Fruit fly (Drosophila melanogaster) whole organism, prepupa: ENCODE data around the gene MED14.

Experiments
- CG10631 ChIP-seq: fragments of 200-800 bp; sonication (Bioruptor generic); optimal IDR thresholded peaks from 2 replicates; lab custom pipeline; 2016; ENCODE audit warnings: missing biosample characterization, missing genetic modification characterization
- CG10669 ChIP-seq: fragments of 200-800 bp; sonication (Bioruptor generic); optimal IDR thresholded peaks from 3 replicates; lab custom pipeline; 2018; ENCODE audit warnings: missing biosample characterization, mild to moderate bottlenecking, missing genetic modification characterization, moderate library complexity
- CG11294 ChIP-seq: fragments of 200-800 bp; sonication (Bioruptor generic); IDR thresholded peaks from 2 replicates; pipeline ENCODE4 v1.3.6; 2022; ENCODE audit warnings: missing biosample characterization, missing genetic modification characterization
- CG11762 ChIP-seq: fragments of 200-800 bp; sonication (Bioruptor generic); optimal IDR thresholded peaks from 3 replicates; lab custom pipeline; 2016; ENCODE audit warnings: missing biosample characterization, missing genetic modification characterization; ENCODE audit not compliant: insufficient read depth
- CG11902 ChIP-seq: fragments of 200-800 bp; sonication (Bioruptor generic); optimal IDR thresholded peaks from 3 replicates; lab custom pipeline; 2016; ENCODE audit warnings: missing biosample characterization, missing genetic modification characterization
- CG16779 ChIP-seq: fragments of 200-800 bp; sonication (Bioruptor generic); optimal IDR thresholded peaks from 3 replicates; lab custom pipeline; 2017; ENCODE audit warnings: missing biosample characterization, mild to moderate bottlenecking, missing genetic modification characterization
- CG3032 ChIP-seq: fragments of 200-800 bp; optimal IDR thresholded peaks from 2 replicates; lab custom pipeline; 2019; ENCODE audit warnings: missing biosample characterization, mild to moderate bottlenecking, missing genetic modification characterization, moderate library complexity
- CG34406 ChIP-seq: fragments of 200-800 bp; sonication (Bioruptor generic); optimal IDR thresholded peaks from 3 replicates; lab custom pipeline; 2016; ENCODE audit warnings: missing biosample characterization, missing genetic modification characterization
- CG4318 ChIP-seq: fragments of 200-800 bp; sonication (Bioruptor generic); optimal IDR thresholded peaks from 3 replicates; lab custom pipeline; 2017; ENCODE audit warnings: missing biosample characterization, mild to moderate bottlenecking, missing genetic modification characterization
- CG6163 ChIP-seq: fragments of 200-800 bp; sonication (Bioruptor generic); IDR thresholded peaks from 3 replicates; pipeline ENCODE4 v1.3.6; 2022; ENCODE audit warnings: missing biosample characterization, missing genetic modification characterization
- CG6792 ChIP-seq: fragments of 200-800 bp; sonication (Bioruptor generic); optimal IDR thresholded peaks from 3 replicates; lab custom pipeline; 2016; ENCODE audit warnings: missing biosample characterization, missing genetic modification characterization
- CG6808 ChIP-seq: fragments of 200-800 bp; sonication (Bioruptor generic); optimal IDR thresholded peaks from 3 replicates; lab custom pipeline; 2017; ENCODE audit warnings: missing biosample characterization, missing genetic modification characterization, mild to moderate bottlenecking, moderate library complexity, missing genetic modification reagents
- CG6854 ChIP-seq: fragments of 200-800 bp; sonication (Bioruptor generic); optimal IDR thresholded peaks from 2 replicates; lab custom pipeline; 2017; ENCODE audit warnings: missing biosample characterization, mild to moderate bottlenecking, missing genetic modification characterization
- CG7368 ChIP-seq: fragments of 200-800 bp; sonication (Bioruptor generic); optimal IDR thresholded peaks from 3 replicates; lab custom pipeline; 2016; ENCODE audit warnings: missing biosample characterization, missing genetic modification characterization
- CG8119 ChIP-seq: fragments of 200-800 bp; sonication (Bioruptor generic); IDR thresholded peaks from 3 replicates; pipeline ENCODE4 v1.3.6; 2022; ENCODE audit warnings: missing biosample characterization, missing genetic modification characterization
- CG8319 ChIP-seq: fragments of 200-800 bp; sonication (Bioruptor generic); optimal IDR thresholded peaks from 3 replicates; lab custom pipeline; 2016; ENCODE audit warnings: missing biosample characterization, missing genetic modification characterization
- CG8632 ChIP-seq: fragments of 200-800 bp; sonication (Bioruptor generic); optimal IDR thresholded peaks from 3 replicates; lab custom pipeline; 2016; ENCODE audit warnings: missing biosample characterization, missing genetic modification characterization
- CG9139 ChIP-seq: fragments of 200-800 bp; sonication (Bioruptor generic); optimal IDR thresholded peaks from 3 replicates; lab custom pipeline; 2017; ENCODE audit warnings: missing biosample characterization, mild to moderate bottlenecking, missing genetic modification characterization
- Eip75B ChIP-seq: fragments of 200-800 bp; sonication (Bioruptor generic); optimal IDR thresholded peaks from 3 replicates; lab custom pipeline; 2016; ENCODE audit warnings: missing biosample characterization, missing genetic modification characterization
- Eip93F ChIP-seq: fragments of 200-800 bp; sonication (Bioruptor generic); optimal IDR thresholded peaks from 2 replicates; lab custom pipeline; 2016; ENCODE audit warnings: missing biosample characterization, mild to moderate bottlenecking, missing genetic modification characterization
- Ets21C ChIP-seq: fragments of 200-800 bp; sonication (Bioruptor generic); optimal IDR thresholded peaks from 3 replicates; lab custom pipeline; 2016; ENCODE audit warnings: missing biosample characterization, missing genetic modification characterization
- Hr38 ChIP-seq: sonication (Bioruptor generic); optimal IDR thresholded peaks from 2 replicates; lab custom pipeline; 2016; ENCODE audit warnings: missing biosample characterization, missing genetic modification characterization
- Hr39 ChIP-seq: fragments of 200-800 bp; sonication (Bioruptor generic); optimal IDR thresholded peaks from 2 replicates; lab custom pipeline; 2016; ENCODE audit warnings: missing biosample characterization, missing genetic modification characterization
- Hr4 ChIP-seq: fragments of 200-800 bp; sonication (Bioruptor generic); optimal IDR thresholded peaks from 3 replicates; lab custom pipeline; 2016; ENCODE audit warnings: missing biosample characterization, missing genetic modification characterization
- Lpt ChIP-seq: fragments of 200-800 bp; sonication (Bioruptor generic); optimal IDR thresholded peaks from 3 replicates; lab custom pipeline; 2016; ENCODE audit warnings: missing biosample characterization, missing genetic modification characterization
- Met ChIP-seq: fragments of 200-800 bp; sonication (Bioruptor generic); optimal IDR thresholded peaks from 3 replicates; lab custom pipeline; 2016; ENCODE audit warnings: missing biosample characterization, missing genetic modification characterization
- Smox ChIP-seq: fragments of 200-800 bp; sonication (Bioruptor generic); optimal IDR thresholded peaks from 3 replicates; lab custom pipeline; 2016; ENCODE audit warnings: missing biosample characterization, missing genetic modification characterization
- Sox102F ChIP-seq: fragments of 200-800 bp; sonication (Bioruptor generic); optimal IDR thresholded peaks from 2 replicates; lab custom pipeline; 2016; ENCODE audit warnings: missing biosample characterization, mild to moderate bottlenecking, missing genetic modification characterization
- Sox14 ChIP-seq: fragments of 200-800 bp; sonication (Bioruptor generic); optimal IDR thresholded peaks from 3 replicates; lab custom pipeline; 2016; ENCODE audit warnings: missing biosample characterization, missing genetic modification characterization
- Sox15 ChIP-seq: fragments of 200-800 bp; sonication (Bioruptor generic); optimal IDR thresholded peaks from 3 replicates; lab custom pipeline; 2016; ENCODE audit warnings: missing biosample characterization, missing genetic modification characterization
- achi ChIP-seq: fragments of 200-800 bp; sonication (Bioruptor generic); optimal IDR thresholded peaks from 3 replicates; lab custom pipeline; 2016; ENCODE audit warnings: missing biosample characterization, missing genetic modification characterization
- acj6 ChIP-seq: fragments of 200-800 bp; sonication (Bioruptor generic); optimal IDR thresholded peaks from 3 replicates; lab custom pipeline; 2016; ENCODE audit warnings: missing biosample characterization, missing genetic modification characterization
- cyc ChIP-seq: fragments of 200-800 bp; sonication (Bioruptor generic); optimal IDR thresholded peaks from 3 replicates; lab custom pipeline; 2016; ENCODE audit warnings: missing biosample characterization, missing genetic modification characterization
- dsx ChIP-seq: fragments of 200-800 bp; optimal IDR thresholded peaks from 3 replicates; lab custom pipeline; 2019; ENCODE audit warnings: missing biosample characterization, mild to moderate bottlenecking, missing genetic modification characterization, moderate library complexity; ENCODE audit not compliant: poor library complexity, severe bottlenecking
- eg ChIP-seq: fragments of 200-800 bp; sonication (Bioruptor generic); IDR thresholded peaks from 3 replicates; pipeline ENCODE4 v1.3.6; 2022; ENCODE audit warnings: missing biosample characterization, missing genetic modification characterization
- lz ChIP-seq: fragments of 200-800 bp; sonication (Bioruptor generic); optimal IDR thresholded peaks from 3 replicates; lab custom pipeline; 2016; ENCODE audit warnings: missing biosample characterization, missing genetic modification characterization
- ss ChIP-seq, 2 experiments: fragments of 200-800 bp; sonication (Bioruptor generic); optimal IDR thresholded peaks; 2 replicates in 1 of 2; 3 replicates in 1 of 2; lab custom pipeline; 2017 to 2018; ENCODE audit warnings: mild to moderate bottlenecking in 2 of 2, missing biosample characterization in 2 of 2, missing genetic modification characterization in 2 of 2, moderate library complexity in 1 of 2
- svp ChIP-seq: fragments of 200-800 bp; sonication (Bioruptor generic); peaks from one replicate; lab custom pipeline; 2016; ENCODE audit warnings: missing biosample characterization, missing genetic modification characterization
- topi ChIP-seq: fragments of 200-800 bp; sonication (Bioruptor generic); optimal IDR thresholded peaks from 3 replicates; lab custom pipeline; 2016; ENCODE audit warnings: missing biosample characterization, missing genetic modification characterization
- vri ChIP-seq: fragments of 200-800 bp; sonication (Bioruptor generic); optimal IDR thresholded peaks from 3 replicates; lab custom pipeline; 2016; ENCODE audit warnings: missing biosample characterization, mild to moderate bottlenecking, missing genetic modification characterization

MED14 gene

dm6 chr3L:629916-630663 lies 37.0 kb downstream of the MED14 start (continued):
- TF ChIP-seq acj6 (GFP tag; lab: Kevin White, UChicago) (peak; percentile 47), CG3032 (no peak), topi (GFP tag; lab: Kevin White, UChicago) (peak; percentile 22), achi (GFP tag; lab: Kevin White, UChicago) (peak; percentile 37), Eip93F (GFP tag; lab: Kevin White, UChicago) (no peak), CG6792 (GFP tag; lab: Kevin White, UChicago) (no peak), CG6854 (GFP tag; lab: Kevin White, UChicago) (peak; percentile 41), dsx (no peak), cyc (GFP tag; lab: Kevin White, UChicago) (peak; percentile 7), Lpt (GFP tag; lab: Kevin White, UChicago) (no peak), lz (GFP tag; lab: Kevin White, UChicago) (peak; percentile 41), CG11294 (GFP tag; lab: Robert Waterston, UW) (peak; percentile 12; the same call in 1 of the 2 replicates), ss (GFP tag; optimal IDR thresholded peaks at IDR 0.05; lab: Kevin White, UChicago) (peak in 1 of 2 experiments; percentile 52), CG11762 (GFP tag; lab: Kevin White, UChicago) (no peak), CG8119 (peak; percentile 41; the same call in 1 of the 3 replicates), eg (GFP tag; lab: Robert Waterston, UW) (peak; percentile 57), CG4318 (GFP tag; lab: Kevin White, UChicago) (no peak)

DNA sequence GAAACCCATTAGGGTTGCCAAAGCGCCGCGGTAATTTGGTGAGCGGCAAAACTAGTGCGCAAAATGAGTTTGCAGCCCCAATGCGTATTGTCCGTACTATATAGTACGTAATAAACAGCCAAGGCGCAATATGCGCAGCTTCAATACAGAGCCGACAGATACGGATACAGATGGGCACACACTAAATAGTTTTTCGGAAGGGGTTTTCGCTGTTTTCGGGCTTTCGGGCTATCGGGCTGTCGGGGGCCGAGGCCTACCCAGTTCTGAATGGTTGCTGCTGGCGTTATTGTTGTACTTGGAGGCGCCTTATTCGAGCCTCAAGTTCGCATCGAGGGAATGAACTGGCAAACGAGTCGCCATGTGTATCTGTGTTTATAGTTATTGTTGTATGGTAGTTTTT lies 37.6 kb downstream of the MED14 start:
- no peak for TF ChIP-seq Eip75B (GFP tag; lab: Kevin White, UChicago)
- no peak for TF ChIP-seq Hr38
- no peak for TF ChIP-seq Smox
- no peak for TF ChIP-seq CG10669 (GFP tag; lab: Kevin White, UChicago)
- TF ChIP-seq CG6163 (GFP tag; lab: Robert Waterston, UW), result 0 out of 3 replicates have a peak, but pooled peaks have one; percentile 6
- no peak for TF ChIP-seq achi (GFP tag; lab: Kevin White, UChicago)
- TF ChIP-seq Met (GFP tag; lab: Kevin White, UChicago), result no peak
- no peak for TF ChIP-seq dsx
- TF ChIP-seq CG16779, result no peak
- TF ChIP-seq CG9139 (GFP tag; lab: Kevin White, UChicago), result no peak
- TF ChIP-seq Hr4 (GFP tag; lab: Kevin White, UChicago), result no peak
- 0 out of 3 replicates have a peak, but pooled peaks have one; percentile 17 for TF ChIP-seq eg (GFP tag; lab: Robert Waterston, UW)
- TF ChIP-seq, all 60 proteins: peak for 2

DNA sequence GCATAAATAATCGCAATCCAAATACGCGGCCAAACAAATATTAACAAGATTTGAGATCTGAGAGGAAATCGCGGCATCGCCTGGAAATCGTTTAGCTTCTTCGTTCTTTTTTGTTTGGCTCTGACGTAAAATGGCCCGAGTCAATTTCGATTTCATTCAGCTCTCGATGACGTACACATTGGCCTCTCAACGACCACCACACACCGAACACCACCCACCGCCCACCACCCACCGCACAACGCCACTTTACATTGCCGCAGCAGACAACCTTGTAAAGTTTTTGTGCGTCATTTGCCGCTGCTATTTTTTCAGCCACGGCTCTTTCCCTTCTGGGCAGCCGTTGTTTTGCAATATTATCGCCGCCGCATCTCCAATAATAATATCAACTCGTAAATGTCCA lies 39.0 kb downstream of the MED14 start:
- no peak for TF ChIP-seq vri (GFP tag; lab: Kevin White, UChicago)
- no peak for TF ChIP-seq CG6808 (GFP tag; lab: Kevin White, UChicago)
- no peak for TF ChIP-seq CG6792 (GFP tag; lab: Kevin White, UChicago)
- TF ChIP-seq topi (GFP tag; lab: Kevin White, UChicago), result no peak
- TF ChIP-seq svp (GFP tag; lab: Kevin White, UChicago), result peak; percentile 14
- no peak for TF ChIP-seq Sox15 (GFP tag; lab: Kevin White, UChicago)
- TF ChIP-seq, all 60 proteins: peak for 1

dm6 chr3L:633272-634254 lies 40.5 kb downstream of the MED14 start:
- TF ChIP-seq Sox14 (GFP tag; lab: Kevin White, UChicago), result peak; percentile 80
- peak; percentile 57 for TF ChIP-seq Sox102F (GFP tag; lab: Kevin White, UChicago)
- peak; percentile 66 for TF ChIP-seq CG11762 (GFP tag; lab: Kevin White, UChicago)
- TF ChIP-seq CG8319 (GFP tag; lab: Kevin White, UChicago), result peak; percentile 37
- TF ChIP-seq CG8632 (GFP tag; lab: Kevin White, UChicago), result peak; percentile 38
- TF ChIP-seq CG7368 (GFP tag; lab: Kevin White, UChicago), result peak; percentile 67
- TF ChIP-seq CG34406 (GFP tag; lab: Kevin White, UChicago), result peak; percentile 44
- peak; percentile 48 for TF ChIP-seq Smox
- TF ChIP-seq CG9139 (GFP tag; lab: Kevin White, UChicago), result peak; percentile 40
- peak; percentile 12 for TF ChIP-seq Ets21C (GFP tag; lab: Kevin White, UChicago)
- TF ChIP-seq CG3032, result peak; percentile 49
- TF ChIP-seq Hr39 (GFP tag; lab: Kevin White, UChicago), result peak; percentile 73
- peak; percentile 67 for TF ChIP-seq CG10631 (GFP tag; lab: Kevin White, UChicago)
- peak; percentile 58 for TF ChIP-seq lz (GFP tag; lab: Kevin White, UChicago)
- TF ChIP-seq Sox15 (GFP tag; lab: Kevin White, UChicago), result peak; percentile 32
- peak; percentile 88 for TF ChIP-seq CG6163 (GFP tag; lab: Robert Waterston, UW)
- TF ChIP-seq CG10669 (GFP tag; lab: Kevin White, UChicago), result peak; percentile 66
- TF ChIP-seq Hr38, result peak; percentile 30
- TF ChIP-seq CG11294 (GFP tag; lab: Robert Waterston, UW), result peak; percentile 77
- no peak for TF ChIP-seq CG11902 (GFP tag; lab: Kevin White, UChicago)
- peak; percentile 52 for TF ChIP-seq CG16779
